Fruit fly (Drosophila melanogaster): ENCODE measurements around the gene Uxs.

DNA sequence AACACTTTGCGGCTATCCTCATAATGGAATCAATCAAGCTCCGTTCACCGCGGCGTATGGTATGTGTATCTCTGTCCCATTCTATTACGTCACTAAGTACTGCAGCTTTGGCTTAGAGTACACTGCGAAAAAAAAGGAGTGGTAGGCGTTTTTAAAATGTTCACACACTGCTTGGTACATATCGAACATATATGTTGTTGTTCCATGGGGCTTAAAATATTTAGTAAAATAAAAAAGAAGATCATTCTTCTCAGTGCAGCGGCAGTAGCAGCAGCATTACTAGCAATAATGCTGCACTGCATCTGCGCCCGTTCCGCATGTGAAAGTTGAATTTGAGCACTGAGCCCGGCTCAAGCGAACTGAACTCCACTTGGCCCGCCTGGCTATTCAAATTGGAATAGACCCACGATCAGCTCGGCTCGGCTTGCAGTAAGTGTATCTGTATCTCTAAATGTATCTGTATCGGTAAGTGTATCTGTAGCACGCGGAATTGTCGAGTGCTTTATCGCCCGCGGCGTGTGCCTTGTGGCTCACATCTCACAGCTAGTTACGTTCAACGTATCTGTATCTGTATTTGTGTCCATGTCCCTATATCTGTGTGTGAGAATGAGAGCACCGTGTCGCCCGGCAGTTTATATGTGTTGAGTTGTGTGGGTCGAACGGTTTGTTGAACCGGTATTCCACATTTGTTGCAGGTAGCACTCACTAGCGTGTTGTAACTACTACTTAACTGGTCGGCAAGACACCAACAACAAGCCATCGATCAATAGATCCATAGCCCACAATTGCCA lies 27.3 kb upstream of the Uxs start:
- TF ChIP-seq psq (optimal IDR thresholded peaks at IDR 0.05) (no peak), Sin3A (optimal IDR thresholded peaks at IDR 0.05) (no peak)

Data from Kc167 (cell line).